Worm (Caenorhabditis elegans) whole organism, L2 larva: Measurements from ENCODE around the gene sfxn-1.1.

Source experiments
- ZK546.5 ChIP-seq: sonication (generic microtip); optimal IDR thresholded peaks from 2 replicates; lab custom pipeline; 2017; ENCODE audit warnings: missing biosample characterization, missing genetic modification characterization
- alr-1 ChIP-seq: fragments of 150-350 bp; optimal IDR thresholded peaks from 2 replicates; lab custom pipeline; 2014; ENCODE audit warnings: missing biosample characterization, missing genetic modification characterization
- aly-2 ChIP-seq: fragments of 150-350 bp; optimal IDR thresholded peaks from 2 replicates; lab custom pipeline; 2014; ENCODE audit warnings: missing biosample characterization, missing genetic modification characterization
- egl-27 ChIP-seq: sonication (generic microtip); optimal IDR thresholded peaks from 3 replicates; lab custom pipeline; 2017; ENCODE audit warnings: missing biosample characterization, missing genetic modification reagents, missing genetic modification characterization
- fos-1 ChIP-seq: fragments of 150-350 bp; optimal IDR thresholded peaks from 2 replicates; lab custom pipeline; 2014; ENCODE audit warnings: missing biosample characterization, missing genetic modification characterization
- lin-13 ChIP-seq: fragments of 150-350 bp; optimal IDR thresholded peaks from 2 replicates; lab custom pipeline; 2014; ENCODE audit warnings: missing biosample characterization, missing genetic modification reagents, missing genetic modification characterization
- nhr-10 ChIP-seq: sonication (generic microtip); optimal IDR thresholded peaks from 2 replicates; lab custom pipeline; 2017; ENCODE audit warnings: missing biosample characterization, missing genetic modification characterization
- nhr-129 ChIP-seq: fragments of 150-350 bp; optimal IDR thresholded peaks from 2 replicates; lab custom pipeline; 2014; ENCODE audit warnings: missing biosample characterization, missing genetic modification characterization
- nhr-237 ChIP-seq: fragments of 150-350 bp; optimal IDR thresholded peaks from 2 replicates; lab custom pipeline; 2014; ENCODE audit warnings: missing biosample characterization, missing genetic modification characterization
- sma-9 ChIP-seq, 2 experiments: fragments of 150-350 bp in 1 of 2; sonication (generic microtip) in 1 of 2; optimal IDR thresholded peaks; 2 replicates each; lab custom pipeline; 2014 to 2016; ENCODE audit warnings: missing genetic modification characterization in 2 of 2, mild to moderate bottlenecking in 1 of 2, missing biosample characterization in 1 of 2, missing compliant biosample characterization in 1 of 2, missing genetic modification reagents in 1 of 2, moderate library complexity in 1 of 2
- snpc-4 ChIP-seq: fragments of 150-350 bp; optimal IDR thresholded peaks from 2 replicates; lab custom pipeline; 2014; ENCODE audit warnings: missing biosample characterization, missing genetic modification characterization
- unc-62 ChIP-seq: fragments of 150-350 bp; optimal IDR thresholded peaks from 2 replicates; lab custom pipeline; 2014; ENCODE audit warnings: missing biosample characterization, missing genetic modification reagents, missing genetic modification characterization
- zag-1 ChIP-seq: fragments of 150-350 bp; optimal IDR thresholded peaks from 2 replicates; lab custom pipeline; 2014; ENCODE audit warnings: missing biosample characterization, missing genetic modification characterization
- ztf-4 ChIP-seq: fragments of 150-350 bp; optimal IDR thresholded peaks from 2 replicates; lab custom pipeline; 2014; ENCODE audit warnings: missing biosample characterization, missing genetic modification characterization

ce11 chrII:9559929-9560328 is 41.2 kb upstream of the sfxn-1.1 start, which contains the start of gene F35H8.4:
- TF ChIP-seq aly-2 (tag; lab: Kevin White, UChicago): no peak
- TF ChIP-seq alr-1 (tag; lab: Kevin White, UChicago): no peak
- no peak for TF ChIP-seq ztf-4 (tag; lab: Kevin White, UChicago)
- no peak for TF ChIP-seq ZK546.5
- no peak for TF ChIP-seq nhr-129 (tag; lab: Kevin White, UChicago)
- no peak for TF ChIP-seq unc-62 (GFP tag; lab: Kevin White, UChicago)
- no peak for TF ChIP-seq egl-27 (tag; lab: Kevin White, UChicago)
- TF ChIP-seq sma-9 (GFP tag; optimal IDR thresholded peaks at IDR 0.05; lab: Kevin White, UChicago): no peak
- no peak for TF ChIP-seq sma-9 (tag; optimal IDR thresholded peaks at IDR 0.05; lab: Kevin White, UChicago)
- no peak for TF ChIP-seq nhr-237 (tag; lab: Kevin White, UChicago)
- TF ChIP-seq lin-13 (GFP tag; lab: Kevin White, UChicago): no peak
- TF ChIP-seq nhr-10 (tag; lab: Kevin White, UChicago): no peak
- TF ChIP-seq zag-1 (tag; lab: Kevin White, UChicago): no peak
- TF ChIP-seq fos-1 (tag; lab: Kevin White, UChicago): no peak
- no peak for TF ChIP-seq snpc-4 (tag; lab: Kevin White, UChicago)
